Fruit fly (Drosophila melanogaster) whole organism, embryonic: ENCODE results near the gene Est-P.

Experiments used
- CG11247 ChIP-seq: fragments of 200-800 bp; sonication (Bioruptor generic); IDR thresholded peaks from 2 replicates; pipeline ENCODE4 v1.3.6; 2022; ENCODE audit warnings: missing biosample characterization, missing genetic modification characterization
- CG12071 ChIP-seq: fragments of 200-800 bp; sonication (Bioruptor generic); optimal IDR thresholded peaks from 3 replicates; lab custom pipeline; 2018; ENCODE audit warnings: missing biosample characterization, mild to moderate bottlenecking, missing genetic modification characterization
- CG14710 ChIP-seq: fragments of 200-800 bp; sonication (Bioruptor generic); optimal IDR thresholded peaks from 3 replicates; lab custom pipeline; 2019; ENCODE audit warnings: missing biosample characterization, mild to moderate bottlenecking, missing genetic modification characterization, moderate library complexity
- CG17612 ChIP-seq: fragments of 200-800 bp; sonication (Bioruptor generic); IDR thresholded peaks from 2 replicates; pipeline ENCODE4 v1.3.6; 2022; ENCODE audit warnings: missing biosample characterization, missing genetic modification characterization
- Lpt ChIP-seq: fragments of >200 bp; optimal IDR thresholded peaks from 2 replicates; lab custom pipeline; 2018; ENCODE audit warnings: missing biosample characterization, missing genetic modification characterization
- aop ChIP-seq: fragments of 200-800 bp; sonication (Bioruptor generic); IDR thresholded peaks from 2 replicates; pipeline ENCODE4 v1.3.6; 2022; ENCODE audit warnings: missing biosample characterization, missing genetic modification characterization
- fru ChIP-seq: fragments of >200 bp; optimal IDR thresholded peaks from 2 replicates; lab custom pipeline; 2017
- psq ChIP-seq: fragments of 200-800 bp; sonication (Bioruptor generic); optimal IDR thresholded peaks from 2 replicates; lab custom pipeline; 2017; ENCODE audit warnings: missing biosample characterization, missing genetic modification characterization
- pum ChIP-seq: fragments of 200-800 bp; sonication (Bioruptor generic); optimal IDR thresholded peaks from 2 replicates; lab custom pipeline; 2016; ENCODE audit warnings: missing biosample characterization, missing genetic modification characterization
- shn ChIP-seq: fragments of 200-800 bp; sonication (Bioruptor generic); optimal IDR thresholded peaks from 3 replicates; lab custom pipeline; 2016; ENCODE audit warnings: missing biosample characterization, missing genetic modification characterization

- no peak for TF ChIP-seq shn
- TF ChIP-seq CG11247, result no peak
- no peak for TF ChIP-seq CG17612 (GFP tag; lab: Robert Waterston, UW)
- TF ChIP-seq Lpt (GFP tag; lab: Kevin White, UChicago), result no peak
- no peak for TF ChIP-seq pum (GFP tag; lab: Kevin White, UChicago)
- TF ChIP-seq psq (GFP tag; lab: Kevin White, UChicago), result no peak
- no peak for TF ChIP-seq CG12071 (GFP tag; lab: Kevin White, UChicago)
- TF ChIP-seq fru (lab: Kevin White, UChicago), result no peak
- TF ChIP-seq aop (GFP tag; lab: Robert Waterston, UW), result no peak
- no peak for TF ChIP-seq CG14710
Measured at dm6 chr3L:12202980-12203379, 12.4 kb downstream of the Est-P start.
